Fruit fly (Drosophila melanogaster): Measurements from ENCODE around the gene CG32086.

CG32086 gene

dm6 chr3L:11554338-11554737 is 29.5 kb downstream of the CG32086 start (continued):
- TF ChIP-seq CG10543 (GFP tag; optimal IDR thresholded peaks at IDR 0.05) (no peak), peb (GFP tag; IDR thresholded peaks at IDR 0.05) (peak; percentile 66), CG18262 (tag; optimal IDR thresholded peaks at IDR 0.05) (peak; percentile 96), CG16815 (GFP tag; optimal IDR thresholded peaks at IDR 0.05) (peak; percentile 87), kah (GFP tag; optimal IDR thresholded peaks at IDR 0.05) (peak; percentile 67), luna (GFP tag; optimal IDR thresholded peaks at IDR 0.05) (no peak), CG15514 (GFP tag; optimal IDR thresholded peaks at IDR 0.05) (peak; percentile 33), CG9609 (GFP tag; optimal IDR thresholded peaks at IDR 0.05) (peak; percentile 67), hkb (optimal IDR thresholded peaks at IDR 0.05) (no peak), hkb (GFP tag; IDR thresholded peaks at IDR 0.05) (peak; percentile 83), zen (tag; optimal IDR thresholded peaks at IDR 0.05) (peak; percentile 95), lmd (GFP tag; IDR thresholded peaks at IDR 0.05) (peak; percentile 72), CG17912 (GFP tag; optimal IDR thresholded peaks at IDR 0.05) (no peak), CG11560 (tag; IDR thresholded peaks at IDR 0.05) (no peak), hbn (GFP tag; IDR thresholded peaks at IDR 0.05; ENCODE audit: partially characterized antibody) (no peak), CG31388 (GFP tag; optimal IDR thresholded peaks at IDR 0.05) (peak; percentile 58), CG13123 (GFP tag; optimal IDR thresholded peaks at IDR 0.05) (peak; percentile 48), CG8944 (GFP tag; optimal IDR thresholded peaks at IDR 0.05) (peak; percentile 75), MTF-1 (GFP tag; optimal IDR thresholded peaks at IDR 0.05; ENCODE audit: borderline replicate concordance) (peak; percentile 83), Meics (GFP tag; optimal IDR thresholded peaks at IDR 0.05) (peak; percentile 51), lab (GFP tag; optimal IDR thresholded peaks at IDR 0.05) (peak; percentile 71), Ets97D (GFP tag; optimal IDR thresholded peaks at IDR 0.05) (peak; percentile 33), hth (optimal IDR thresholded peaks at IDR 0.05) (no peak), CG3281 (GFP tag; optimal IDR thresholded peaks at IDR 0.05) (peak; percentile 50), HLHmδ (GFP tag; optimal IDR thresholded peaks at IDR 0.05) (no peak), Hmr (GFP tag; optimal IDR thresholded peaks at IDR 0.05) (peak; percentile 41), CG17186 (GFP tag; optimal IDR thresholded peaks at IDR 0.05) (peak; percentile 52), ab (GFP tag; optimal IDR thresholded peaks at IDR 0.05) (peak; percentile 18), CG8478 (optimal IDR thresholded peaks at IDR 0.05) (no peak), Mad (GFP tag; optimal IDR thresholded peaks at IDR 0.05) (peak; percentile 81)

- TF ChIP-seq CG13296 (GFP tag; optimal IDR thresholded peaks at IDR 0.05) = no peak
- TF ChIP-seq chif (GFP tag; optimal IDR thresholded peaks at IDR 0.05) = no peak
- peak; percentile 98 for TF ChIP-seq CG4424 (GFP tag; optimal IDR thresholded peaks at IDR 0.05)
- TF ChIP-seq Meics (GFP tag; optimal IDR thresholded peaks at IDR 0.05) = no peak
These were observed 30.2 kb downstream of the CG32086 start for dm6 chr3L:11553672-11554068.

DNA sequence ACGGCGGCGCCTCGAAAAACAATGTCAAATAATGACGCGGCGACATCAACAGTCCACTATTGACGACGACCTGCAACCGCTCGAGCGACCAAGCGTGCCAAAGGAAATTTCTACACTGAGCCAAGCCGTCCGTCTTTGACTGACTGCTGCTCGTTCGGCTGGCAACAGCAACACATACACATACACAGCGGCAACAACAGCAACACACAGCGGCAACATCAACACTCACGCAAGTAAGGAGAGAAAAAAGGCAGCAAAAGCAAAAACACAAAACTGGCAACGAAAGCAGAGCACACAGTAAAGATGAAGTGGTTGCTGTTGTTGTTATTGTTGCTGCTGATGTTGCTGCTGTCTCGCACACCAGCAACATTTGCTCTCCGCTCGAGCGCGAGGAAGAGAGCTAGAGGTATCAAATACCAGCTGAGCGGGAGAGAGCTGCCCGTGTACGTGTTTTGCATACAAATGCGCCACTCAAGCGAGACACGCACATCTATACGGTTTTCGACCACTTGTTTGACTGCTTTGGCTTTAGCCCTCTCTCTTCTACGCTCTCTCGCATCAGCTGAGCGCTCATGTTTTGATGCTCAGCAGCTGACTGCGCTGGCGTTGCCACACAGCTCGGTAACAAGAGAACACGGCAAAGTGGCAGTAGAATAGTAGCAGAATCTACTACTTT is 30.7 kb downstream of the CG32086 start:
- TF ChIP-seq Hmx (GFP tag; optimal IDR thresholded peaks at IDR 0.05) (no peak), D (optimal IDR thresholded peaks at IDR 0.05) (peak; percentile 92), D (GFP tag; optimal IDR thresholded peaks at IDR 0.05) (no peak), Aef1 (GFP tag; IDR thresholded peaks at IDR 0.05) (peak; percentile 70), Nf-YC (tag; optimal IDR thresholded peaks at IDR 0.05) (peak; percentile 58), Ravus (GFP tag; IDR thresholded peaks at IDR 0.05) (no peak), sd (tag; optimal IDR thresholded peaks at IDR 0.05) (peak; percentile 57), Taf1 (GFP tag; IDR thresholded peaks at IDR 0.05) (no peak), ewg (GFP tag; optimal IDR thresholded peaks at IDR 0.05) (no peak), zf30C (GFP tag; optimal IDR thresholded peaks at IDR 0.05) (peak; percentile 77), CG6854 (GFP tag; optimal IDR thresholded peaks at IDR 0.05) (peak; percentile 29), wor (GFP tag; IDR thresholded peaks at IDR 0.05) (no peak), grau (tag; optimal IDR thresholded peaks at IDR 0.05) (peak; percentile 18), CG9609 (GFP tag; optimal IDR thresholded peaks at IDR 0.05) (no peak), cad (GFP tag; optimal IDR thresholded peaks at IDR 0.05) (no peak), CG12391 (tag; optimal IDR thresholded peaks at IDR 0.05) (peak; percentile 10), Xbp1 (GFP tag; optimal IDR thresholded peaks at IDR 0.05) (peak; percentile 15), CG1602 (GFP tag; optimal IDR thresholded peaks at IDR 0.05) (no peak), Sin3A (optimal IDR thresholded peaks at IDR 0.05) (no peak)
